Worm (Caenorhabditis elegans) whole organism, mixed stage, embryonic: ENCODE data around the gene fbxa-18.

Source experiments
- M03D4.4 ChIP-seq: sonication (generic microtip); optimal IDR thresholded peaks from 2 replicates; lab custom pipeline; 2017; ENCODE audit warnings: mild to moderate bottlenecking, missing genetic modification characterization, missing compliant biosample characterization
- blmp-1 ChIP-seq: fragments of 150-350 bp; optimal IDR thresholded peaks from 2 replicates; lab custom pipeline; 2014; ENCODE audit warnings: missing biosample characterization, missing genetic modification characterization
- ceh-39 ChIP-seq: fragments of 150-350 bp; optimal IDR thresholded peaks from 2 replicates; lab custom pipeline; 2014; ENCODE audit warnings: missing biosample characterization, missing genetic modification characterization
- ceh-43 ChIP-seq: fragments of 200-800 bp; sonication (Bioruptor generic); optimal IDR thresholded peaks from 2 replicates; lab custom pipeline; 2018; ENCODE audit warnings: mild to moderate bottlenecking, missing genetic modification characterization, moderate library complexity, missing compliant biosample characterization
- ceh-83 ChIP-seq: fragments of 200-800 bp; sonication (Bioruptor generic); optimal IDR thresholded peaks from 2 replicates; lab custom pipeline; 2018; ENCODE audit warnings: mild to moderate bottlenecking, missing genetic modification characterization, missing compliant biosample characterization
- ces-1 ChIP-seq: fragments of 150-350 bp; optimal IDR thresholded peaks from 2 replicates; lab custom pipeline; 2014; ENCODE audit warnings: missing biosample characterization, missing genetic modification reagents, missing genetic modification characterization
- cnd-1 ChIP-seq: fragments of 200-800 bp; sonication (Bioruptor generic); optimal IDR thresholded peaks from 2 replicates; lab custom pipeline; 2018; ENCODE audit warnings: mild to moderate bottlenecking, missing genetic modification characterization, missing compliant biosample characterization
- drap-1 ChIP-seq: fragments of 200-800 bp; sonication (Bioruptor generic); optimal IDR thresholded peaks from 3 replicates; lab custom pipeline; 2018; ENCODE audit warnings: mild to moderate bottlenecking, missing genetic modification characterization, missing compliant biosample characterization
- elt-3 ChIP-seq: fragments of 150-350 bp; optimal IDR thresholded peaks from 2 replicates; lab custom pipeline; 2014; ENCODE audit warnings: missing biosample characterization, missing genetic modification characterization
- flh-1 ChIP-seq: fragments of 200-800 bp; sonication (Bioruptor generic); optimal IDR thresholded peaks from 2 replicates; lab custom pipeline; 2018; ENCODE audit warnings: mild to moderate bottlenecking, missing genetic modification characterization, moderate library complexity, missing compliant biosample characterization
- ham-2 ChIP-seq: fragments of 200-800 bp; sonication (Bioruptor generic); optimal IDR thresholded peaks from 2 replicates; lab custom pipeline; 2018; ENCODE audit warnings: mild to moderate bottlenecking, missing genetic modification characterization, missing compliant biosample characterization
- hlh-1 ChIP-seq: fragments of 150-350 bp; optimal IDR thresholded peaks from 2 replicates; lab custom pipeline; 2014; ENCODE audit warnings: missing biosample characterization, missing genetic modification reagents, missing genetic modification characterization
- lin-13 ChIP-seq: fragments of 150-350 bp; optimal IDR thresholded peaks from 2 replicates; lab custom pipeline; 2014; ENCODE audit warnings: missing biosample characterization, missing genetic modification characterization
- lin-32 ChIP-seq: fragments of 200-800 bp; sonication (Bioruptor generic); optimal IDR thresholded peaks from 2 replicates; lab custom pipeline; 2018; ENCODE audit warnings: mild to moderate bottlenecking, missing genetic modification characterization, missing compliant biosample characterization
- mep-1 ChIP-seq: fragments of 150-350 bp; optimal IDR thresholded peaks from 2 replicates; lab custom pipeline; 2017; ENCODE audit warnings: missing biosample characterization, missing genetic modification reagents, missing genetic modification characterization, inconsistent platforms
- mls-2 ChIP-seq: sonication (generic microtip); optimal IDR thresholded peaks from 2 replicates; lab custom pipeline; 2016; ENCODE audit warnings: mild to moderate bottlenecking, missing genetic modification characterization, moderate library complexity, missing compliant biosample characterization
- nhr-12 ChIP-seq: fragments of 150-350 bp; optimal IDR thresholded peaks from 2 replicates; lab custom pipeline; 2014; ENCODE audit warnings: missing biosample characterization, missing genetic modification characterization
- nhr-28 ChIP-seq: fragments of 150-350 bp; optimal IDR thresholded peaks from 2 replicates; lab custom pipeline; 2014; ENCODE audit warnings: missing biosample characterization, missing genetic modification characterization
- nhr-76 ChIP-seq: sonication (generic microtip); optimal IDR thresholded peaks from 2 replicates; lab custom pipeline; 2017; ENCODE audit warnings: missing biosample characterization, missing genetic modification characterization
- pha-4 ChIP-seq: fragments of 150-350 bp; optimal IDR thresholded peaks from 2 replicates; lab custom pipeline; 2018; ENCODE audit warnings: missing biosample characterization, missing genetic modification reagents, missing genetic modification characterization
- sem-2 ChIP-seq: fragments of 200-800 bp; sonication (Bioruptor generic); optimal IDR thresholded peaks from 2 replicates; lab custom pipeline; 2018; ENCODE audit warnings: mild to moderate bottlenecking, missing genetic modification characterization, missing compliant biosample characterization
- snpc-4 ChIP-seq: fragments of 150-350 bp; optimal IDR thresholded peaks from 2 replicates; lab custom pipeline; 2014; ENCODE audit warnings: missing biosample characterization, missing genetic modification characterization
- sptf-1 ChIP-seq: sonication (generic microtip); optimal IDR thresholded peaks from 2 replicates; lab custom pipeline; 2017; ENCODE audit warnings: mild to moderate bottlenecking, missing genetic modification characterization, moderate library complexity, missing compliant biosample characterization
- tbx-8 ChIP-seq: fragments of 200-800 bp; sonication (Bioruptor generic); optimal IDR thresholded peaks from 2 replicates; lab custom pipeline; 2018; ENCODE audit warnings: mild to moderate bottlenecking, missing genetic modification characterization, moderate library complexity, missing compliant biosample characterization
- unc-120 ChIP-seq: sonication (generic microtip); optimal IDR thresholded peaks from 2 replicates; lab custom pipeline; 2017; ENCODE audit warnings: missing genetic modification characterization, missing compliant biosample characterization; ENCODE audit not compliant: poor library complexity, severe bottlenecking
- unc-39 ChIP-seq: fragments of 150-350 bp; optimal IDR thresholded peaks from 2 replicates; lab custom pipeline; 2014; ENCODE audit warnings: missing biosample characterization, missing genetic modification characterization
- unc-62 ChIP-seq: fragments of 150-350 bp; optimal IDR thresholded peaks from 2 replicates; lab custom pipeline; 2014; ENCODE audit warnings: missing biosample characterization, missing genetic modification reagents, missing genetic modification characterization
- zip-8 ChIP-seq: fragments of 150-350 bp; optimal IDR thresholded peaks from 2 replicates; lab custom pipeline; 2014; ENCODE audit warnings: missing biosample characterization, missing genetic modification characterization
- ztf-11 ChIP-seq: fragments of 150-350 bp; optimal IDR thresholded peaks from 2 replicates; lab custom pipeline; 2014; ENCODE audit warnings: missing biosample characterization, missing genetic modification characterization

Gene fbxa-18

DNA sequence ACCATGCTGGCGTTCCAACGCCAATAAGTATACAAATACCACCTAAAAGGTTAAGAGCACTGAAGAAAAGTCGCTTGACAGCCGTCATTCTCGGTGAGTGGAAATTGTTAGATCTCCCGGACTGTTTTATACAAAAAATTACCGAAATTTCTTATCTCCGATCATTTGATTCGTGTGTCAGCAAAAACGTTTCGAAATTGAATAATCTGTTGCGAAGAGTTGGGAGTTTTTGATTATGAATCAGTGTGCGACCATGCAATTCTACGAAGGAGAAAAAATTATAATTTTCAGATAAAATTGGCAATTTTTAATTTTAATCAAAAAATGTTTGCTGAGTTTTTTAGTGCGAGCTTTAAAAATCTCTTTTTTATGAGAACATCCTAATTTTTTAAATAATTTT lies 2.9 kb upstream of the fbxa-18 start, which contains the start of gene clc-11:
TSS of gene clc-11 (minus strand) at position 101 of the 400 bp plus-strand sequence.
- TF ChIP-seq snpc-4 (tag; lab: Kevin White, UChicago): no peak
- no peak for TF ChIP-seq ceh-43 (GFP tag; lab: Kevin White, UChicago)
- TF ChIP-seq unc-120 (tag; lab: Kevin White, UChicago): no peak
- TF ChIP-seq lin-32 (GFP tag; lab: Kevin White, UChicago): no peak
- TF ChIP-seq flh-1 (GFP tag; lab: Kevin White, UChicago): no peak
- TF ChIP-seq sem-2 (GFP tag; lab: Kevin White, UChicago): no peak
- TF ChIP-seq nhr-76 (tag; lab: Kevin White, UChicago): no peak
- TF ChIP-seq tbx-8: no peak
- no peak for TF ChIP-seq drap-1
- no peak for TF ChIP-seq hlh-1 (tag; lab: Kevin White, UChicago)
- no peak for TF ChIP-seq cnd-1
- no peak for TF ChIP-seq unc-62 (GFP tag; lab: Kevin White, UChicago)
- no peak for TF ChIP-seq ceh-83
- no peak for TF ChIP-seq M03D4.4 (tag; lab: Kevin White, UChicago)

DNA sequence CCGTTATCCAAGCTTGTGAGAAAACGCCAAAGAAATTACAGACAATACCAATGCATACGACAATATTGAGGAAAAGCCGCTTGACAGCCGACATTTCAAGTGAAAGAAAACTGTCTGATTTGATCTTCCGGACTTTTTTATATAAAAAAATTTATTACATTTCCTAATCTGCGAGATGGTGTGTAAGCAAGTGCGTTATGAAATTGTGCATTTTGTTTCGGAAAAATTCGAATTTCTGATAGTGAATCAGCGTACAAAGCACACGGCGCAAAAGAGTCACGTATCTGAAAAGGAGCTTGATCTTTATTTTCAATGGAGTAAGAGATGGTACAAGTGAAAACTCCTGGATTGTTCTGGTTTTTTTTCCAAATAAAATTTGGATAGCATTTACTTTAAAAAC lies 1.4 kb upstream of the fbxa-18 start, which contains the start of gene clc-32:
TSS of gene clc-32 (minus strand) at position 101 of the 400 bp plus-strand sequence.
- no peak for TF ChIP-seq mep-1
- no peak for TF ChIP-seq nhr-12 (tag; lab: Kevin White, UChicago)
- no peak for TF ChIP-seq sem-2 (GFP tag; lab: Kevin White, UChicago)
- no peak for TF ChIP-seq unc-39 (tag; lab: Kevin White, UChicago)

DNA sequence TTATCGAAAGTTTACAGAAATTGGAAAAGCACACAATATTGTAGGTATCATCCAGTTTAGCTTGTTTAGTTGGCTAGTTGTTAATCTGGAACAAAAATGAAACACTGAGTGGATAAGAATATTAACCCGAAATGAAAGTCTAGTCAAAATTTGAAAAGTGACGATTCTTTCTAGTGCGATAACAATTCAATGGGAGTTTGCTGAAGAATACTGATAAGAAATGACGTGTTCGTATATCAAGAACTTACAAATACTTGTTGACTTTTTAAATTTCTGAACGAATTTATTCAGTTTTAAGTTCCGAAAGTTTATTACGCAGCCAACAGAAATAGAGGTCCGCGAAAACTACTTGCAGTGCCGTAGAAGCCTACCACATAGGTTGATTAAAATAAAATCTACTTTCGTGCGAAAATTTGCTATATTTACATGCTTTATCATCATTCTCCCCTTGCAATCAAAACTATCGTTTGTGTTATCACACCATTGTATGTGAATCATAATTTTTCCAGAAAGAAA lies 653 bp downstream of the fbxa-18 start, which contains the start of gene fbxa-88:
TSS of gene fbxa-88 (minus strand) at position 51 of the 516 bp plus-strand sequence.
- no peak for TF ChIP-seq drap-1
- TF ChIP-seq nhr-28 (tag; lab: Kevin White, UChicago): no peak
- TF ChIP-seq ham-2 (GFP tag; lab: Kevin White, UChicago): no peak
- TF ChIP-seq M03D4.4 (tag; lab: Kevin White, UChicago): no peak
- no peak for TF ChIP-seq mep-1
- no peak for TF ChIP-seq hlh-1 (tag; lab: Kevin White, UChicago)
- TF ChIP-seq ztf-11 (tag; lab: Kevin White, UChicago): no peak
- no peak for TF ChIP-seq ces-1 (GFP tag; lab: Kevin White, UChicago)
- TF ChIP-seq, all 35 proteins: peak for 0

DNA sequence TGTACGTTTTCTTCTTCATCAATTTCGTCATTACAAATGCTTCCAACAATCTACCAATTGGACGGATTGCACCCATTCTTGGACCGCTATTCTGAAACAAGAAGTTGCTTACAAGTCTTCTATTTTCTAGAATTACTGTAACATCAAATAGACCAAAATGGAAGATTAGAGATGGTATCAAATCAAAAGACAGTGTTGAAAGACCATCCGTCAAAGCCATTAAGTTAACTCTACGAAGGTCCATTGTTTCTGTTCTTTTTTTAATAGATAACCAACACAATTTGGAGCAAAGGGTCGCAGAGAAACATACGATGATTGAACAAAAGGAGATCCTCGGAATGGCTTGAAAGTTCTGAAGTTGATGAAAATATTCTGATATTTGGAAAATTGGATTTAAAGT lies 2.5 kb downstream of the fbxa-18 start:
- no peak for TF ChIP-seq mls-2 (tag; lab: Kevin White, UChicago)
- TF ChIP-seq ceh-39 (tag; lab: Kevin White, UChicago): no peak
- TF ChIP-seq ceh-43 (GFP tag; lab: Kevin White, UChicago): no peak
- TF ChIP-seq drap-1: no peak
- TF ChIP-seq hlh-1 (tag; lab: Kevin White, UChicago): no peak
- TF ChIP-seq cnd-1: no peak
- TF ChIP-seq mep-1: no peak
- no peak for TF ChIP-seq tbx-8
- TF ChIP-seq lin-13 (tag; lab: Kevin White, UChicago): no peak
- no peak for TF ChIP-seq sptf-1 (tag; lab: Kevin White, UChicago)
- TF ChIP-seq blmp-1 (tag; lab: Kevin White, UChicago): no peak
- no peak for TF ChIP-seq unc-39 (tag; lab: Kevin White, UChicago)

DNA sequence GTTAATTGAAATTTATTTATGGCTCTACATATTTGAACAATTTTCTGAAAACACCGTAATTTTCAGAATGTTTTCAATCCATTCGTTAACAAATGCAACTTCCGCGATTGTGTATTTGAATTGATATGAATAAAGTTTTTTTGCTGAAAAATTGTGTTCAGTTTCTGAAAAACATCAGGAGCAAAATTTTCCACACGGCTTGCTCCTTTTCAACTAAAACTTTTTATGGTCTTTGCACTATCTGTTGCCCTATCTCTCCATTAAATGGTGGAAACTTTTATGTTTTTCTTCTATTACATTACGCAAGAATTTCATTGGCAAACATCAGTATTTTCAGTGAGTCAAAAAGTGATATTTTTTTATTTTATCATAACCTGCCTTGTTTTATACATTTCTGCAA lies 6.3 kb downstream of the fbxa-18 start, which contains the start of gene F10A3.4:
TSS of gene F10A3.4 (plus strand) at position 301 of the 400 bp plus-strand sequence.
- no peak for TF ChIP-seq nhr-76 (tag; lab: Kevin White, UChicago)
- TF ChIP-seq pha-4 (tag; lab: Kevin White, UChicago): no peak
- no peak for TF ChIP-seq nhr-28 (tag; lab: Kevin White, UChicago)
- no peak for TF ChIP-seq ces-1 (GFP tag; lab: Kevin White, UChicago)
- TF ChIP-seq ztf-11 (tag; lab: Kevin White, UChicago): no peak
- no peak for TF ChIP-seq flh-1 (GFP tag; lab: Kevin White, UChicago)
- no peak for TF ChIP-seq cnd-1
- TF ChIP-seq zip-8: no peak
- TF ChIP-seq elt-3: no peak
- TF ChIP-seq tbx-8: no peak
- no peak for TF ChIP-seq mls-2 (tag; lab: Kevin White, UChicago)
- no peak for TF ChIP-seq unc-62 (GFP tag; lab: Kevin White, UChicago)
- no peak for TF ChIP-seq nhr-12 (tag; lab: Kevin White, UChicago)
